Fruit fly (Drosophila melanogaster) whole organism: ENCODE measurements around the gene CG9119.

ENCODE experiments used
- Dll ChIP-seq: fragments of >200 bp; optimal IDR thresholded peaks from 2 replicates; lab custom pipeline; 2017
- pan ChIP-seq: fragments of >200 bp; optimal IDR thresholded peaks from 2 replicates; lab custom pipeline; 2017

DNA sequence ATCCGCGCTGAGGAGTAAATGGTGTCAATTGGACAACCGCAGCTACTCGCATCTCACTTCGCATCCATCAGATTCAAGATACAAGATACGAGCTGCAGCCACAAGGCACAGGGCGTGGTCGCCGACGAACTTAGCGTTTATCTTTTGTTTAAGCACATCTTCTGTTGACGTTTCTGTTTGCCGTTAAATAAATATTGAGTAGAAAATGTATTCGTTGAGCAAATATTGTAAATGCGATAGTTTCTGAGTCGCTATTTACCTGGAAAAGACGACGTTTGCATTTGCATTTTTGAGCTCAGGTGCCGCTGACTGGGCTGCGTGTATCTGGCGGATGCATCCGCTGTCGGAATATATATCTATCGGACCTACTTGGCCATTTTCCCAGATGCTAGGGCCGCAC lies 38.3 kb downstream of the CG9119 start:
- TF ChIP-seq pan (lab: Kevin White, UChicago) (no peak), Dll (lab: Kevin White, UChicago) (no peak)
